Fruit fly (Drosophila melanogaster) whole organism, embryonic: ENCODE results near the gene CG15262.

Source experiments
- CG14965 ChIP-seq: fragments of 200-800 bp; sonication (Bioruptor generic); optimal IDR thresholded peaks from 2 replicates; lab custom pipeline; 2016; ENCODE audit warnings: missing biosample characterization, missing genetic modification characterization, borderline replicate concordance
- TFAM ChIP-seq: fragments of 200-800 bp; sonication (Bioruptor generic); optimal IDR thresholded peaks from 2 replicates; lab custom pipeline; 2017; ENCODE audit warnings: missing biosample characterization, missing genetic modification characterization, inconsistent platforms

dm6 chr2L:15323196-15323595 lies 25.6 kb downstream of the CG15262 start:
- TF ChIP-seq TFAM (GFP tag; lab: Kevin White, UChicago) (no peak), CG14965 (GFP tag; lab: Kevin White, UChicago) (no peak)
